Fruit fly (Drosophila melanogaster) whole organism, embryonic: ENCODE data around the gene CG17111.

Source experiments
- CG10979 ChIP-seq: fragments of 200-800 bp; sonication (Bioruptor generic); optimal IDR thresholded peaks from 2 replicates; lab custom pipeline; 2018; ENCODE audit warnings: missing biosample characterization, mild to moderate bottlenecking, missing genetic modification characterization, moderate library complexity
- CG11696 ChIP-seq: fragments of 200-800 bp; sonication (Bioruptor generic); IDR thresholded peaks from 2 replicates; pipeline ENCODE4 v1.3.6; 2022; ENCODE audit warnings: missing biosample characterization, missing genetic modification characterization
- CG12299 ChIP-seq: fragments of 200-800 bp; sonication (Bioruptor generic); optimal IDR thresholded peaks from 2 replicates; lab custom pipeline; 2018; ENCODE audit warnings: missing biosample characterization, mild to moderate bottlenecking, missing genetic modification characterization
- CG1233 ChIP-seq: fragments of 200-800 bp; sonication (Bioruptor generic); optimal IDR thresholded peaks from 4 replicates; lab custom pipeline; 2018; ENCODE audit warnings: missing biosample characterization, mild to moderate bottlenecking, missing genetic modification characterization
- CG12659 ChIP-seq: fragments of 200-800 bp; sonication (Bioruptor generic); optimal IDR thresholded peaks from 3 replicates; lab custom pipeline; 2017; ENCODE audit warnings: mild to moderate bottlenecking, missing biosample characterization, missing genetic modification reagents, missing genetic modification characterization
- CG14965 ChIP-seq: fragments of 200-800 bp; sonication (Bioruptor generic); optimal IDR thresholded peaks from 2 replicates; lab custom pipeline; 2016; ENCODE audit warnings: missing biosample characterization, missing genetic modification characterization, borderline replicate concordance
- CG1529 ChIP-seq: fragments of 200-800 bp; sonication (Bioruptor generic); optimal IDR thresholded peaks from 3 replicates; lab custom pipeline; 2018; ENCODE audit warnings: missing biosample characterization, missing genetic modification characterization
- CG15479 ChIP-seq: fragments of 200-800 bp; sonication (Bioruptor generic); optimal IDR thresholded peaks from 3 replicates; lab custom pipeline; 2019; ENCODE audit warnings: missing biosample characterization, mild to moderate bottlenecking, missing genetic modification characterization, moderate library complexity
- CG16779 ChIP-seq: fragments of 200-800 bp; sonication (Bioruptor generic); IDR thresholded peaks from 2 replicates; pipeline ENCODE4 v1.3.6; 2022; ENCODE audit warnings: missing biosample characterization, missing genetic modification characterization
- CG17359 ChIP-seq: fragments of 200-800 bp; sonication (Bioruptor generic); optimal IDR thresholded peaks from 3 replicates; lab custom pipeline; 2018; ENCODE audit warnings: missing biosample characterization, mild to moderate bottlenecking, missing genetic modification characterization, moderate library complexity
- CG17568 ChIP-seq: fragments of 200-800 bp; sonication (Bioruptor generic); optimal IDR thresholded peaks from 2 replicates; lab custom pipeline; 2018; ENCODE audit warnings: missing biosample characterization, mild to moderate bottlenecking, missing genetic modification characterization, moderate library complexity
- CG17612 ChIP-seq: fragments of 200-800 bp; sonication (Bioruptor generic); IDR thresholded peaks from 2 replicates; pipeline ENCODE4 v1.3.6; 2022; ENCODE audit warnings: missing biosample characterization, missing genetic modification characterization
- CG1792 ChIP-seq: fragments of 200-800 bp; sonication (Bioruptor generic); optimal IDR thresholded peaks from 2 replicates; lab custom pipeline; 2016; ENCODE audit warnings: missing biosample characterization, missing genetic modification characterization
- CG18599 ChIP-seq: fragments of 200-800 bp; sonication (Bioruptor generic); optimal IDR thresholded peaks from 3 replicates; lab custom pipeline; 2017; ENCODE audit warnings: missing biosample characterization, missing genetic modification characterization, mild to moderate bottlenecking, moderate library complexity, missing genetic modification reagents
- CG2116 ChIP-seq: fragments of 200-800 bp; sonication (Bioruptor generic); optimal IDR thresholded peaks from 3 replicates; lab custom pipeline; 2018; ENCODE audit warnings: missing biosample characterization, mild to moderate bottlenecking, missing genetic modification characterization
- CG2712 ChIP-seq: fragments of 200-800 bp; optimal IDR thresholded peaks from 3 replicates; lab custom pipeline; 2019; ENCODE audit warnings: missing biosample characterization, mild to moderate bottlenecking, missing genetic modification characterization, moderate library complexity
- CG3726 ChIP-seq: fragments of 200-800 bp; sonication (Bioruptor generic); IDR thresholded peaks from 3 replicates; pipeline ENCODE4, ENCODE4 v1.3.6; 2022; ENCODE audit warnings: missing biosample characterization, missing genetic modification characterization
- CG7745 ChIP-seq: fragments of 200-800 bp; sonication (Bioruptor generic); optimal IDR thresholded peaks from 2 replicates; lab custom pipeline; 2018; ENCODE audit warnings: missing biosample characterization, mild to moderate bottlenecking, missing genetic modification characterization, moderate library complexity
- CG8290 ChIP-seq, 3 experiments: fragments of 200-800 bp; sonication (Bioruptor generic); optimal IDR thresholded peaks; 2 replicates each; lab custom pipeline; 2016 to 2019; ENCODE audit warnings: missing biosample characterization in 3 of 3, missing genetic modification characterization in 3 of 3, mild to moderate bottlenecking in 2 of 3, moderate library complexity in 1 of 3
- CG8944 ChIP-seq: fragments of 200-800 bp; sonication (Bioruptor generic); optimal IDR thresholded peaks from 3 replicates; lab custom pipeline; 2016; ENCODE audit warnings: missing biosample characterization, missing genetic modification characterization
- CG9797 ChIP-seq: fragments of 200-800 bp; sonication (Bioruptor generic); optimal IDR thresholded peaks from 3 replicates; lab custom pipeline; 2018; ENCODE audit warnings: missing biosample characterization, mild to moderate bottlenecking, missing genetic modification characterization
- CG9817 ChIP-seq: fragments of 200-800 bp; sonication (Bioruptor generic); optimal IDR thresholded peaks from 2 replicates; lab custom pipeline; 2018; ENCODE audit warnings: missing biosample characterization, mild to moderate bottlenecking, missing genetic modification characterization, moderate library complexity
- CoRest ChIP-seq: fragments of 200-800 bp; sonication (Bioruptor generic); optimal IDR thresholded peaks from 3 replicates; lab custom pipeline; 2018; ENCODE audit warnings: missing biosample characterization, mild to moderate bottlenecking, missing genetic modification characterization, moderate library complexity
- Eip74EF ChIP-seq, 2 experiments: fragments of 200-800 bp in 1 of 2; fragments of >200 bp in 1 of 2; sonication (Bioruptor generic) in 1 of 2; optimal IDR thresholded peaks; 2 replicates each; lab custom pipeline; 2017 to 2019; ENCODE audit warnings: missing biosample characterization in 2 of 2, missing genetic modification characterization in 2 of 2, mild to moderate bottlenecking in 1 of 2, moderate library complexity in 1 of 2
- Gsc ChIP-seq: fragments of 200-800 bp; sonication (Bioruptor generic); IDR thresholded peaks from 2 replicates; pipeline ENCODE4 v1.3.6; 2022; ENCODE audit warnings: missing biosample characterization, missing genetic modification characterization
- Gug ChIP-seq: fragments of 200-800 bp; sonication (Bioruptor generic); IDR thresholded peaks from 4 replicates; pipeline ENCODE4 v1.3.6; 2022; ENCODE audit warnings: missing biosample characterization, missing genetic modification characterization
- H2.0 ChIP-seq: fragments of 200-800 bp; sonication (Bioruptor generic); IDR thresholded peaks from 2 replicates; pipeline ENCODE4 v1.3.6; 2022; ENCODE audit warnings: missing biosample characterization, missing genetic modification characterization
- Hmx ChIP-seq: fragments of 200-800 bp; sonication (Bioruptor generic); optimal IDR thresholded peaks from 2 replicates; lab custom pipeline; 2016; ENCODE audit warnings: missing biosample characterization, missing genetic modification characterization
- Hr51 ChIP-seq, 2 experiments: fragments of 200-800 bp; sonication (Bioruptor generic); optimal IDR thresholded peaks; 2 replicates in 1 of 2; 3 replicates in 1 of 2; lab custom pipeline; 2016 to 2018; ENCODE audit warnings: missing biosample characterization in 2 of 2, missing genetic modification characterization in 2 of 2, mild to moderate bottlenecking in 1 of 2, moderate library complexity in 1 of 2
- MTF-1 ChIP-seq: fragments of 200-800 bp; sonication (Bioruptor generic); optimal IDR thresholded peaks from 2 replicates; lab custom pipeline; 2018; ENCODE audit warnings: missing biosample characterization, mild to moderate bottlenecking, missing genetic modification characterization, borderline replicate concordance
- Nf-YA ChIP-seq: fragments of 200-800 bp; sonication (Bioruptor generic); IDR thresholded peaks from 2 replicates; pipeline ENCODE4 v1.3.6; 2022; ENCODE audit warnings: missing biosample characterization, missing genetic modification characterization
- Sin3A ChIP-seq: fragments of >200 bp; optimal IDR thresholded peaks from 2 replicates; lab custom pipeline; 2018
- Sox102F ChIP-seq: fragments of 200-800 bp; sonication (Bioruptor generic); optimal IDR thresholded peaks from 2 replicates; lab custom pipeline; 2018; ENCODE audit warnings: missing biosample characterization, mild to moderate bottlenecking, missing genetic modification characterization, moderate library complexity
- Usf ChIP-seq: fragments of 200-800 bp; sonication (Bioruptor generic); optimal IDR thresholded peaks from 2 replicates; lab custom pipeline; 2017; ENCODE audit warnings: missing genotype, missing biosample characterization, missing genetic modification characterization
- al ChIP-seq: fragments of 200-800 bp; sonication (Bioruptor generic); IDR thresholded peaks from 2 replicates; pipeline ENCODE4 v1.3.6; 2022; ENCODE audit warnings: missing biosample characterization, missing genetic modification characterization
- bsh ChIP-seq, 2 experiments: fragments of 200-800 bp; sonication (Bioruptor generic); optimal IDR thresholded peaks; 2 replicates each; lab custom pipeline; 2017 to 2018; ENCODE audit warnings: mild to moderate bottlenecking in 2 of 2, missing biosample characterization in 2 of 2, missing genetic modification characterization in 2 of 2, moderate library complexity in 1 of 2
- cas ChIP-seq: fragments of 200-800 bp; sonication (Bioruptor generic); IDR thresholded peaks from 2 replicates; pipeline ENCODE4 v1.3.6; 2022; ENCODE audit warnings: missing biosample characterization, missing genetic modification characterization
- emc ChIP-seq: fragments of 200-800 bp; sonication (Bioruptor generic); optimal IDR thresholded peaks from 2 replicates; lab custom pipeline; 2016; ENCODE audit warnings: missing biosample characterization, missing genetic modification characterization
- eve ChIP-seq, 2 experiments: fragments of >200 bp; optimal IDR thresholded peaks; 2 replicates each; lab custom pipeline; 2017; ENCODE audit warnings: missing biosample characterization in 2 of 2, missing genetic modification characterization in 2 of 2
- fd3F ChIP-seq: fragments of 200-800 bp; sonication (Bioruptor generic); optimal IDR thresholded peaks from 2 replicates; lab custom pipeline; 2018; ENCODE audit warnings: missing biosample characterization, mild to moderate bottlenecking, missing genetic modification characterization, moderate library complexity
- hth ChIP-seq: fragments of >200 bp; optimal IDR thresholded peaks from 2 replicates; lab custom pipeline; 2017; ENCODE audit warnings: inconsistent platforms
- nom ChIP-seq: fragments of 200-800 bp; sonication (Bioruptor generic); optimal IDR thresholded peaks from 2 replicates; lab custom pipeline; 2017; ENCODE audit warnings: missing biosample characterization, missing genetic modification characterization, mild to moderate bottlenecking, moderate library complexity, missing genetic modification reagents
- phol ChIP-seq: fragments of 200-800 bp; sonication (Bioruptor generic); optimal IDR thresholded peaks from 3 replicates; lab custom pipeline; 2018; ENCODE audit warnings: missing biosample characterization, mild to moderate bottlenecking, missing genetic modification characterization, moderate library complexity
- psq ChIP-seq: fragments of 200-800 bp; sonication (Bioruptor generic); optimal IDR thresholded peaks from 2 replicates; lab custom pipeline; 2017; ENCODE audit warnings: missing biosample characterization, missing genetic modification characterization
- ro ChIP-seq: fragments of 200-800 bp; sonication (Bioruptor generic); IDR thresholded peaks from 2 replicates; pipeline ENCODE4 v1.3.6; 2022; ENCODE audit warnings: missing biosample characterization, missing genetic modification characterization
- run ChIP-seq: fragments of 200-800 bp; sonication (Bioruptor generic); optimal IDR thresholded peaks from 3 replicates; lab custom pipeline; 2018; ENCODE audit warnings: missing biosample characterization, mild to moderate bottlenecking, missing genetic modification characterization
- sima ChIP-seq: fragments of 200-800 bp; sonication (Bioruptor generic); optimal IDR thresholded peaks from 2 replicates; lab custom pipeline; 2016; ENCODE audit warnings: missing biosample characterization, missing genetic modification characterization
- toy ChIP-seq: fragments of 200-800 bp; sonication (Bioruptor generic); IDR thresholded peaks from 2 replicates; pipeline ENCODE4 v1.3.6; 2022; ENCODE audit warnings: missing biosample characterization, missing genetic modification characterization
- ttk ChIP-seq: fragments of 200-800 bp; sonication (Bioruptor generic); IDR thresholded peaks from 2 replicates; pipeline ENCODE4 v2.1.2; 2022; ENCODE audit warnings: missing biosample characterization, missing genetic modification characterization
- tx ChIP-seq: fragments of 200-800 bp; sonication (Bioruptor generic); optimal IDR thresholded peaks from 2 replicates; lab custom pipeline; 2016; ENCODE audit warnings: missing biosample characterization, missing genetic modification characterization

The CG17111 gene

DNA sequence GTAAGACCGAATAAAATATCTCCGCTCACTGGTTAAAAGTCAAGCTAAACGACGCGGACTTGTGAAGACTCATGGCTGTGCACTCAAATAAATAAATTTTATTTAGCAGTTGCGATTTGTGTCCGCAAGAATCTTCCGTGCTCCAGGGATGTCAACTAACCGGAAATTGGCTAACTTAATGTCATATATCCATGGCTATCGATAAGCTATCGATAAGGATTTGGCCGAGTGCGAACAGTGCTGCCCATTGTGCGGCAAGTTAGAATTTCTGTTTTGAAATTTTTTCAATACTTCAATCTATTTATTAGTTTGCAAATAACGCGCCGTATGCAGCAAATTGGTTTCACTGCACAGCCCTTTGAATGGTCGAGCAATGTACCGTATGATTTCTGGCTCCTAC lies 13.1 kb downstream of the CG17111 start, which contains the start of gene p53 (continued):
- TF ChIP-seq eve (GFP tag; optimal IDR thresholded peaks at IDR 0.05; lab: Kevin White, UChicago) (no peak), CG8944 (peak; percentile 20), sima (peak; percentile 16), Sin3A (no peak), ttk (GFP tag; lab: Robert Waterston, UW) (peak; percentile 55; the same call in 1 of the 2 replicates), CG3726 (0 out of 3 replicates have a peak, but pooled peaks have one; percentile 53), al (0 out of 2 replicates have a peak, but pooled peaks have one; percentile 40), Nf-YA (GFP tag; lab: Robert Waterston, UW) (peak; percentile 48), nom (no peak), Gug (GFP tag; lab: Robert Waterston, UW) (no peak), run (tag; lab: Kevin White, UChicago) (no peak), CG11696 (GFP tag; lab: Robert Waterston, UW) (no peak), fd3F (peak; percentile 50), CG14965 (GFP tag; lab: Kevin White, UChicago) (peak; percentile 27), H2.0 (GFP tag; lab: Robert Waterston, UW) (peak; percentile 62; the same call in 1 of the 2 replicates), MTF-1 (peak; percentile 86), cas (GFP tag; lab: Robert Waterston, UW) (no peak), CG12299 (tag; lab: Kevin White, UChicago) (no peak), CG18599 (GFP tag; lab: Kevin White, UChicago) (peak; percentile 76), CG9797 (GFP tag; lab: Kevin White, UChicago) (peak; percentile 40), CG12659 (GFP tag; lab: Kevin White, UChicago) (peak; percentile 73), CG16779 (0 out of 2 replicates have a peak, but pooled peaks have one; percentile 5), CG8290 (GFP tag; optimal IDR thresholded peaks at IDR 0.05; lab: Kevin White, UChicago) (peak; percentile 44), CG8290 (tag; optimal IDR thresholded peaks at IDR 0.05; lab: Kevin White, UChicago) (peak; percentile 17 to 91), CG1529 (GFP tag; lab: Kevin White, UChicago) (peak; percentile 60), CG17612 (0 out of 2 replicates have a peak, but pooled peaks have one; percentile 12), CG1792 (GFP tag; lab: Kevin White, UChicago) (peak; percentile 68), Sox102F (peak; percentile 30), CG10979 (tag; lab: Kevin White, UChicago) (peak; percentile 49), bsh (GFP tag; optimal IDR thresholded peaks at IDR 0.05; lab: Kevin White, UChicago) (peak in 1 of 2 experiments; percentile 64), toy (GFP tag; lab: Robert Waterston, UW) (peak; percentile 38; the same call in 1 of the 2 replicates), CG1233 (GFP tag; lab: Kevin White, UChicago) (peak; percentile 84), CG17359 (tag; lab: Kevin White, UChicago) (peak; percentile 72), Eip74EF (GFP tag; optimal IDR thresholded peaks at IDR 0.05; lab: Kevin White, UChicago) (peak in 1 of 2 experiments; percentile 27), CG9817 (tag; lab: Kevin White, UChicago) (peak; percentile 66), CG7745 (tag; lab: Kevin White, UChicago) (no peak), Usf (GFP tag; lab: Kevin White, UChicago) (peak; percentile 21), CG15479 (GFP tag; lab: Kevin White, UChicago) (no peak), ro (GFP tag; lab: Robert Waterston, UW) (no peak), phol (tag; lab: Kevin White, UChicago) (peak; percentile 78), psq (GFP tag; lab: Kevin White, UChicago) (no peak), Hmx (GFP tag; lab: Kevin White, UChicago) (no peak), tx (GFP tag; lab: Kevin White, UChicago) (peak; percentile 12), Hr51 (GFP tag; optimal IDR thresholded peaks at IDR 0.05; lab: Kevin White, UChicago) (peak; percentile 49 to 61), CG17568 (GFP tag; lab: Kevin White, UChicago) (no peak), CG2116 (GFP tag; lab: Kevin White, UChicago) (peak; percentile 84), Gsc (GFP tag; lab: Robert Waterston, UW) (no peak), hth (lab: Kevin White, UChicago) (no peak), emc (GFP tag; lab: Kevin White, UChicago) (peak; percentile 69), CG2712 (tag; lab: Kevin White, UChicago) (peak; percentile 71), CoRest (peak; percentile 67)
